Fruit fly (Drosophila melanogaster) whole organism, embryonic: ENCODE measurements around the gene Rab3-GAP.
A peak's percentile ranks its signal among the peaks of the same experiment; 100 is the strongest.

Experiments
- Atf-2 ChIP-seq: fragments of 200-800 bp; sonication (Bioruptor generic); optimal IDR thresholded peaks from 2 replicates; lab custom pipeline; 2016; ENCODE audit warnings: missing biosample characterization, missing genetic modification characterization
- Atf3 ChIP-seq: fragments of 200-800 bp; sonication (Bioruptor generic); optimal IDR thresholded peaks from 3 replicates; lab custom pipeline; 2016; ENCODE audit warnings: missing biosample characterization, missing genetic modification characterization
- Bgb ChIP-seq: fragments of 200-800 bp; sonication (Bioruptor generic); IDR thresholded peaks from 2 replicates; pipeline ENCODE4 v1.3.6; 2022; ENCODE audit warnings: missing biosample characterization, missing genetic modification characterization; ENCODE audit not compliant: partially characterized antibody
- CG10321 ChIP-seq: fragments of 200-800 bp; sonication (Bioruptor generic); IDR thresholded peaks from 2 replicates; pipeline ENCODE4 v1.3.6; 2022; ENCODE audit warnings: missing biosample characterization, missing genetic modification characterization
- CG10462 ChIP-seq: fragments of 200-800 bp; sonication (Bioruptor generic); optimal IDR thresholded peaks from 2 replicates; lab custom pipeline; 2016; ENCODE audit warnings: missing biosample characterization, missing genetic modification characterization
- CG11723 ChIP-seq: fragments of 200-800 bp; sonication (Bioruptor generic); optimal IDR thresholded peaks from 2 replicates; lab custom pipeline; 2017; ENCODE audit warnings: missing biosample characterization, mild to moderate bottlenecking, missing genetic modification characterization
- CG12769 ChIP-seq: fragments of 200-800 bp; sonication (Bioruptor generic); optimal IDR thresholded peaks from 2 replicates; lab custom pipeline; 2019; ENCODE audit warnings: missing biosample characterization, mild to moderate bottlenecking, missing genetic modification characterization, moderate library complexity
- CG13123 ChIP-seq: fragments of 200-800 bp; sonication (Bioruptor generic); optimal IDR thresholded peaks from 2 replicates; lab custom pipeline; 2016; ENCODE audit warnings: missing biosample characterization, missing genetic modification characterization
- CG13296 ChIP-seq: fragments of 200-800 bp; sonication (Bioruptor generic); optimal IDR thresholded peaks from 3 replicates; lab custom pipeline; 2018; ENCODE audit warnings: missing biosample characterization, mild to moderate bottlenecking, missing genetic modification characterization
- CG14014 ChIP-seq: fragments of 200-800 bp; sonication (Bioruptor generic); IDR thresholded peaks from 2 replicates; pipeline ENCODE4 v1.3.6; 2022; ENCODE audit warnings: missing biosample characterization, missing genetic modification characterization
- CG14441 ChIP-seq: fragments of 200-800 bp; sonication (Bioruptor generic); IDR thresholded peaks from 2 replicates; pipeline ENCODE4 v1.3.6; 2022; ENCODE audit warnings: missing biosample characterization, missing genetic modification characterization
- CG14860 ChIP-seq: fragments of 200-800 bp; sonication (Bioruptor generic); IDR thresholded peaks from 3 replicates; pipeline ENCODE4 v1.3.6; 2022; ENCODE audit warnings: missing biosample characterization, missing genetic modification characterization; ENCODE audit not compliant: partially characterized antibody
- CG15479 ChIP-seq: fragments of 200-800 bp; sonication (Bioruptor generic); optimal IDR thresholded peaks from 3 replicates; lab custom pipeline; 2019; ENCODE audit warnings: missing biosample characterization, mild to moderate bottlenecking, missing genetic modification characterization, moderate library complexity
- CG17359 ChIP-seq: fragments of 200-800 bp; sonication (Bioruptor generic); optimal IDR thresholded peaks from 3 replicates; lab custom pipeline; 2018; ENCODE audit warnings: missing biosample characterization, mild to moderate bottlenecking, missing genetic modification characterization, moderate library complexity
- CG3065 ChIP-seq: fragments of 200-800 bp; sonication (Bioruptor generic); optimal IDR thresholded peaks from 2 replicates; lab custom pipeline; 2016; ENCODE audit warnings: missing biosample characterization, missing genetic modification characterization
- CG4730 ChIP-seq: fragments of 200-800 bp; sonication (Bioruptor generic); IDR thresholded peaks from 2 replicates; pipeline ENCODE4 v1.3.6; 2022; ENCODE audit warnings: missing biosample characterization, missing genetic modification characterization
- CG4820 ChIP-seq: fragments of 200-800 bp; sonication (Bioruptor generic); optimal IDR thresholded peaks from 3 replicates; lab custom pipeline; 2016; ENCODE audit warnings: missing biosample characterization, missing genetic modification characterization
- CG6654 ChIP-seq: fragments of 200-800 bp; sonication (Bioruptor generic); optimal IDR thresholded peaks from 2 replicates; lab custom pipeline; 2017; ENCODE audit warnings: missing biosample characterization, mild to moderate bottlenecking, missing genetic modification characterization
- CG6683 ChIP-seq: fragments of 200-800 bp; sonication (Bioruptor generic); optimal IDR thresholded peaks from 2 replicates; lab custom pipeline; 2017; ENCODE audit warnings: missing biosample characterization, mild to moderate bottlenecking, missing genetic modification characterization, missing genetic modification reagents
- CG7745 ChIP-seq: fragments of 200-800 bp; sonication (Bioruptor generic); optimal IDR thresholded peaks from 2 replicates; lab custom pipeline; 2018; ENCODE audit warnings: missing biosample characterization, mild to moderate bottlenecking, missing genetic modification characterization, moderate library complexity
- CG8944 ChIP-seq: fragments of 200-800 bp; sonication (Bioruptor generic); optimal IDR thresholded peaks from 3 replicates; lab custom pipeline; 2016; ENCODE audit warnings: missing biosample characterization, missing genetic modification characterization
- H2.0 ChIP-seq: fragments of 200-800 bp; sonication (Bioruptor generic); IDR thresholded peaks from 2 replicates; pipeline ENCODE4 v1.3.6; 2022; ENCODE audit warnings: missing biosample characterization, missing genetic modification characterization
- Hr51 ChIP-seq, 2 experiments: fragments of 200-800 bp; sonication (Bioruptor generic); optimal IDR thresholded peaks; 2 replicates in 1 of 2; 3 replicates in 1 of 2; lab custom pipeline; 2016 to 2018; ENCODE audit warnings: missing biosample characterization in 2 of 2, missing genetic modification characterization in 2 of 2, mild to moderate bottlenecking in 1 of 2, moderate library complexity in 1 of 2
- NFAT ChIP-seq: fragments of 200-800 bp; sonication (Bioruptor generic); IDR thresholded peaks from 2 replicates; pipeline ENCODE4 v1.3.6; 2022; ENCODE audit warnings: missing biosample characterization, missing genetic modification characterization
- Neu2 ChIP-seq: fragments of 200-800 bp; sonication (Bioruptor generic); optimal IDR thresholded peaks from 3 replicates; lab custom pipeline; 2016; ENCODE audit warnings: missing biosample characterization, missing genetic modification characterization, borderline replicate concordance
- Pdp1 ChIP-seq, 2 experiments: fragments of 200-800 bp; sonication (Bioruptor generic); optimal IDR thresholded peaks; 3 replicates each; lab custom pipeline; 2016; ENCODE audit warnings: missing biosample characterization in 2 of 2, missing genetic modification characterization in 2 of 2, mild to moderate bottlenecking in 1 of 2, moderate library complexity in 1 of 2
- Six4 ChIP-seq: fragments of 200-800 bp; sonication (Bioruptor generic); optimal IDR thresholded peaks from 2 replicates; lab custom pipeline; 2016; ENCODE audit warnings: missing biosample characterization, missing genetic modification characterization
- Spps ChIP-seq: fragments of 200-800 bp; sonication (Bioruptor generic); optimal IDR thresholded peaks from 2 replicates; lab custom pipeline; 2018; ENCODE audit warnings: missing biosample characterization, mild to moderate bottlenecking, missing genetic modification characterization
- Tbp ChIP-seq: fragments of >200 bp; optimal IDR thresholded peaks from 2 replicates; lab custom pipeline; 2018; ENCODE audit warnings: missing biosample characterization, missing genetic modification characterization
- bbx ChIP-seq: fragments of 200-800 bp; sonication (Bioruptor generic); IDR thresholded peaks from 2 replicates; pipeline ENCODE4 v1.3.6; 2022; ENCODE audit warnings: missing biosample characterization, missing genetic modification characterization; ENCODE audit not compliant: partially characterized antibody
- caup ChIP-seq: fragments of 200-800 bp; sonication (Bioruptor generic); optimal IDR thresholded peaks from 3 replicates; lab custom pipeline; 2017; ENCODE audit warnings: missing biosample characterization, mild to moderate bottlenecking, missing genetic modification characterization, moderate library complexity; ENCODE audit not compliant: severe bottlenecking
- en ChIP-seq: fragments of 200-800 bp; sonication (Bioruptor generic); optimal IDR thresholded peaks from 2 replicates; lab custom pipeline; 2016; ENCODE audit warnings: missing biosample characterization, missing genetic modification characterization
- ftz-f1 ChIP-seq: fragments of 200-800 bp; sonication (Bioruptor generic); optimal IDR thresholded peaks from 2 replicates; lab custom pipeline; 2016; ENCODE audit warnings: missing biosample characterization, missing genetic modification characterization
- grn ChIP-seq: fragments of 200-800 bp; sonication (Bioruptor generic); optimal IDR thresholded peaks from 3 replicates; lab custom pipeline; 2017; ENCODE audit warnings: missing biosample characterization, missing genetic modification characterization
- gt ChIP-seq: fragments of 200-800 bp; sonication (Bioruptor generic); IDR thresholded peaks from 2 replicates; pipeline ENCODE4 v1.3.6; 2022; ENCODE audit warnings: missing biosample characterization, missing genetic modification characterization
- jumu ChIP-seq: fragments of 200-800 bp; sonication (Bioruptor generic); optimal IDR thresholded peaks from 3 replicates; lab custom pipeline; 2016; ENCODE audit warnings: missing biosample characterization, missing genetic modification characterization
- knrl ChIP-seq: fragments of 200-800 bp; sonication (Bioruptor generic); IDR thresholded peaks from 3 replicates; pipeline ENCODE4 v1.3.6; 2022; ENCODE audit warnings: missing biosample characterization, missing genetic modification characterization; ENCODE audit not compliant: partially characterized antibody
- lola ChIP-seq, 3 experiments: fragments of >200 bp in 2 of 3; fragments of 200-800 bp in 1 of 3; sonication (Bioruptor generic) in 1 of 3; optimal IDR thresholded peaks; 2 replicates each; lab custom pipeline; 2017 to 2019; ENCODE audit warnings: missing biosample characterization in 3 of 3, missing genetic modification characterization in 3 of 3, mild to moderate bottlenecking in 1 of 3, moderate library complexity in 1 of 3
- nerfin-1 ChIP-seq: fragments of 200-800 bp; sonication (Bioruptor generic); optimal IDR thresholded peaks from 3 replicates; lab custom pipeline; 2019; ENCODE audit warnings: missing biosample characterization, mild to moderate bottlenecking, missing genetic modification characterization, moderate library complexity
- org-1 ChIP-seq: fragments of 200-800 bp; sonication (Bioruptor generic); optimal IDR thresholded peaks from 2 replicates; lab custom pipeline; 2017; ENCODE audit warnings: missing biosample characterization, missing genetic modification characterization
- p53 ChIP-seq: fragments of 200-800 bp; sonication (Bioruptor generic); optimal IDR thresholded peaks from 2 replicates; lab custom pipeline; 2016; ENCODE audit warnings: missing biosample characterization, missing genetic modification characterization
- pros ChIP-seq: fragments of 200-800 bp; sonication (Bioruptor generic); optimal IDR thresholded peaks from 3 replicates; lab custom pipeline; 2019; ENCODE audit warnings: missing biosample characterization, mild to moderate bottlenecking, missing genetic modification characterization, moderate library complexity
- sc ChIP-seq, 3 experiments: fragments of >200 bp in 2 of 3; fragments of 200-800 bp in 1 of 3; sonication (Bioruptor generic) in 1 of 3; optimal IDR thresholded peaks; 2 replicates in 2 of 3; 3 replicates in 1 of 3; lab custom pipeline; 2017; ENCODE audit warnings: mild to moderate bottlenecking in 1 of 3, missing biosample characterization in 1 of 3, missing genetic modification characterization in 1 of 3, missing genetic modification reagents in 1 of 3
- sima ChIP-seq: fragments of 200-800 bp; sonication (Bioruptor generic); optimal IDR thresholded peaks from 2 replicates; lab custom pipeline; 2016; ENCODE audit warnings: missing biosample characterization, missing genetic modification characterization
- sob ChIP-seq: fragments of 200-800 bp; sonication (Bioruptor generic); IDR thresholded peaks from 2 replicates; pipeline ENCODE4 v1.3.6; 2022; ENCODE audit warnings: missing biosample characterization, missing genetic modification characterization
- tap ChIP-seq: fragments of 200-800 bp; optimal IDR thresholded peaks from 3 replicates; lab custom pipeline; 2019; ENCODE audit warnings: missing biosample characterization, mild to moderate bottlenecking, missing genetic modification characterization, moderate library complexity
- wor ChIP-seq: fragments of 200-800 bp; sonication (Bioruptor generic); IDR thresholded peaks from 2 replicates; pipeline ENCODE4 v1.3.6; 2022; ENCODE audit warnings: missing biosample characterization, missing genetic modification characterization

Gene Rab3-GAP

dm6 chr2L:12044613-12045350 lies 18.2 kb downstream of the Rab3-GAP start, which contains the start of gene CG6785 (continued):
- TF ChIP-seq Tbp (no peak), Atf3 (GFP tag; lab: Kevin White, UChicago) (peak; percentile 76), caup (GFP tag; lab: Kevin White, UChicago) (peak; percentile 90), Six4 (GFP tag; lab: Kevin White, UChicago) (peak; percentile 81), tap (peak; percentile 76), CG3065 (peak; percentile 50), Spps (peak; percentile 73), Bgb (0 out of 2 replicates have a peak, but pooled peaks have one; percentile 5), nerfin-1 (tag; lab: Kevin White, UChicago) (peak; percentile 80), en (GFP tag; lab: Kevin White, UChicago) (peak; percentile 77), Pdp1 (GFP tag; optimal IDR thresholded peaks at IDR 0.05; lab: Kevin White, UChicago) (peak; percentile 63 to 67), CG6654 (no peak), CG15479 (no peak), H2.0 (GFP tag; lab: Robert Waterston, UW) (no peak), Neu2 (GFP tag; lab: Kevin White, UChicago) (no peak), sc (optimal IDR thresholded peaks at IDR 0.05; lab: Kevin White, UChicago) (no peak), sc (GFP tag; optimal IDR thresholded peaks at IDR 0.05; lab: Kevin White, UChicago) (peak; percentile 79), jumu (peak; percentile 38), p53 (GFP tag; lab: Kevin White, UChicago) (peak; percentile 85), NFAT (peak; percentile 60), CG17359 (tag; lab: Kevin White, UChicago) (peak; percentile 88), CG4730 (GFP tag; lab: Robert Waterston, UW) (no peak), CG7745 (tag; lab: Kevin White, UChicago) (peak; percentile 81), CG13123 (GFP tag; lab: Kevin White, UChicago) (peak; percentile 84), Atf-2 (peak; percentile 86), CG14860 (GFP tag; lab: Robert Waterston, UW) (no peak), grn (peak; percentile 77), CG4820 (GFP tag; lab: Kevin White, UChicago) (peak; percentile 60), Hr51 (GFP tag; optimal IDR thresholded peaks at IDR 0.05; lab: Kevin White, UChicago) (peak; percentile 70), CG12769 (tag; lab: Kevin White, UChicago) (peak; percentile 81), sob (GFP tag; lab: Robert Waterston, UW) (peak; percentile 59; the same call in 1 of the 2 replicates), knrl (GFP tag; lab: Robert Waterston, UW) (no peak), sima (GFP tag; lab: Kevin White, UChicago) (peak; percentile 68), pros (GFP tag; lab: Kevin White, UChicago) (no peak), bbx (GFP tag; lab: Robert Waterston, UW) (no peak), ftz-f1 (GFP tag; lab: Kevin White, UChicago) (no peak), CG10321 (GFP tag; lab: Robert Waterston, UW) (peak; percentile 54), CG6683 (GFP tag; lab: Kevin White, UChicago) (peak; percentile 62), CG14441 (peak; percentile 28; the same call in 1 of the 2 replicates), CG14014 (GFP tag; lab: Robert Waterston, UW) (peak; percentile 85; the same call in 1 of the 2 replicates), wor (GFP tag; lab: Robert Waterston, UW) (no peak), lola (GFP tag; optimal IDR thresholded peaks at IDR 0.05; lab: Kevin White, UChicago) (peak in 1 of 3 experiments; percentile 58), org-1 (GFP tag; lab: Kevin White, UChicago) (peak; percentile 90), CG13296 (GFP tag; lab: Kevin White, UChicago) (peak; percentile 87), CG8944 (GFP tag; lab: Kevin White, UChicago) (peak; percentile 80), gt (no peak), CG10462 (GFP tag; lab: Kevin White, UChicago) (peak; percentile 70), CG11723 (GFP tag; lab: Kevin White, UChicago) (peak; percentile 83)
